Worm (Caenorhabditis elegans): ENCODE data around the gene srx-4.

The srx-4 gene

ce11 chrV:702260-702659, 9.7 kb upstream of the srx-4 start, which contains the start of gene srbc-37:
srbc-37 (plus strand) TSS chrV:702560.
- no peak for TF ChIP-seq ceh-16 (tag; optimal IDR thresholded peaks at IDR 0.05)
- TF ChIP-seq elt-1 (tag; optimal IDR thresholded peaks at IDR 0.05), result no peak
- TF ChIP-seq ztf-4 (tag; optimal IDR thresholded peaks at IDR 0.05), result no peak
- no peak for TF ChIP-seq alr-1 (tag; optimal IDR thresholded peaks at IDR 0.05)
- TF ChIP-seq egl-27 (tag; optimal IDR thresholded peaks at IDR 0.05), result no peak
- no peak for TF ChIP-seq blmp-1 (tag; optimal IDR thresholded peaks at IDR 0.05; ENCODE audit: insufficient read depth)
- no peak for TF ChIP-seq sem-4 (tag; optimal IDR thresholded peaks at IDR 0.05)
- TF ChIP-seq lsy-2 (tag; optimal IDR thresholded peaks at IDR 0.05), result no peak
- TF ChIP-seq peb-1 (tag; optimal IDR thresholded peaks at IDR 0.05), result no peak
- TF ChIP-seq nhr-237 (tag; optimal IDR thresholded peaks at IDR 0.05), result no peak
- TF ChIP-seq Y55F3AM.14 (GFP tag; optimal IDR thresholded peaks at IDR 0.05), result no peak
- no peak for TF ChIP-seq C34F6.9 (tag; optimal IDR thresholded peaks at IDR 0.05)
- TF ChIP-seq lin-39 (tag; optimal IDR thresholded peaks at IDR 0.05), result no peak
- TF ChIP-seq unc-39 (tag; optimal IDR thresholded peaks at IDR 0.05), result no peak
- TF ChIP-seq crh-2 (tag; optimal IDR thresholded peaks at IDR 0.05), result no peak
- no peak for TF ChIP-seq gmeb-1 (tag; optimal IDR thresholded peaks at IDR 0.05)
- TF ChIP-seq F13H6.1 (tag; optimal IDR thresholded peaks at IDR 0.05), result no peak
- TF ChIP-seq nhr-23 (tag; optimal IDR thresholded peaks at IDR 0.05), result no peak

ce11 chrV:699489-700129, 7.0 kb upstream of the srx-4 start, which contains the start of the genes ugt-29 and srx-5:
ugt-29 (minus strand) TSS chrV:699589.
srx-5 (plus strand) TSS chrV:700079.
- no peak for TF ChIP-seq unc-55 (GFP tag; optimal IDR thresholded peaks at IDR 0.05)
- TF ChIP-seq nhr-77 (tag; optimal IDR thresholded peaks at IDR 0.05), result no peak
- no peak for TF ChIP-seq mdl-1 (tag; optimal IDR thresholded peaks at IDR 0.05)
- no peak for TF ChIP-seq elt-1 (tag; optimal IDR thresholded peaks at IDR 0.05)
- TF ChIP-seq ceh-82 (tag; optimal IDR thresholded peaks at IDR 0.05), result no peak
- TF ChIP-seq egl-27 (tag; optimal IDR thresholded peaks at IDR 0.05), result no peak
- no peak for TF ChIP-seq ztf-1 (GFP tag; conservative IDR thresholded peaks at IDR 0.05)
- no peak for TF ChIP-seq ZK546.5 (tag; optimal IDR thresholded peaks at IDR 0.05)
- no peak for TF ChIP-seq Y55F3AM.14 (GFP tag; optimal IDR thresholded peaks at IDR 0.05)
- no peak for TF ChIP-seq F13H6.1 (tag; optimal IDR thresholded peaks at IDR 0.05)
- TF ChIP-seq nhr-10 (tag; optimal IDR thresholded peaks at IDR 0.05), result no peak
- TF ChIP-seq nhr-12 (tag; optimal IDR thresholded peaks at IDR 0.05), result no peak

- TF ChIP-seq crh-2 (tag; optimal IDR thresholded peaks at IDR 0.05) (no peak), egl-27 (tag; optimal IDR thresholded peaks at IDR 0.05) (no peak), skn-1 (tag; optimal IDR thresholded peaks at IDR 0.05) (no peak), nhr-129 (tag; optimal IDR thresholded peaks at IDR 0.05) (no peak), mbf-1 (tag; optimal IDR thresholded peaks at IDR 0.05) (no peak), sma-9 (GFP tag; optimal IDR thresholded peaks at IDR 0.05) (no peak), sma-9 (tag; optimal IDR thresholded peaks at IDR 0.05) (no peak), sma-3 (GFP tag; optimal IDR thresholded peaks at IDR 0.05) (no peak), Y55F3AM.14 (GFP tag; optimal IDR thresholded peaks at IDR 0.05) (no peak), F13H6.1 (tag; optimal IDR thresholded peaks at IDR 0.05) (no peak), nhr-21 (tag; optimal IDR thresholded peaks at IDR 0.05) (no peak), blmp-1 (tag; optimal IDR thresholded peaks at IDR 0.05; ENCODE audit: insufficient read depth) (no peak)
These were observed 6.5 kb upstream of the srx-4 start for ce11 chrV:699051-699450.

ce11 chrV:695914-696313, 3.3 kb upstream of the srx-4 start, which contains the start of gene srj-52:
srj-52 (minus strand) TSS chrV:696014.
- TF ChIP-seq fos-1 (tag; optimal IDR thresholded peaks at IDR 0.05) (no peak), lin-11 (tag; optimal IDR thresholded peaks at IDR 0.05) (no peak), mdl-1 (tag; optimal IDR thresholded peaks at IDR 0.05) (no peak), blmp-1 (tag; optimal IDR thresholded peaks at IDR 0.05; ENCODE audit: insufficient read depth) (no peak), ama-1 (optimal IDR thresholded peaks at IDR 0.05) (no peak), ceh-16 (tag; optimal IDR thresholded peaks at IDR 0.05) (no peak), sma-3 (GFP tag; optimal IDR thresholded peaks at IDR 0.05) (no peak)
